Worm (Caenorhabditis elegans) whole organism, young adult: ENCODE measurements around the gene oma-2.

Experiments used
- B0336.3 ChIP-seq: fragments of 200-800 bp; sonication (Bioruptor generic); IDR thresholded peaks from 2 replicates; pipeline ENCODE4 v1.3.6; 2022; ENCODE audit warnings: missing genetic modification characterization, missing compliant biosample characterization
- F10E7.11 ChIP-seq: sonication (generic microtip); optimal IDR thresholded peaks from 2 replicates; lab custom pipeline; 2017; ENCODE audit warnings: mild to moderate bottlenecking, missing genetic modification characterization, moderate library complexity, missing compliant biosample characterization
- F23B12.7 ChIP-seq: sonication (generic microtip); optimal IDR thresholded peaks from 2 replicates; lab custom pipeline; 2017; ENCODE audit warnings: missing genetic modification characterization, mild to moderate bottlenecking, missing compliant biosample characterization, antibody characterized with exemption, moderate library complexity; ENCODE audit not compliant: insufficient read depth
- F33H1.4 ChIP-seq: fragments of 200-800 bp; sonication (Bioruptor generic); IDR thresholded peaks from 2 replicates; pipeline ENCODE4 v1.3.6; 2022; ENCODE audit warnings: missing genetic modification reagents, missing genetic modification characterization, missing compliant biosample characterization
- F39B2.1 ChIP-seq: fragments of 200-800 bp; sonication (Bioruptor generic); IDR thresholded peaks from 2 replicates; pipeline ENCODE4 v1.3.6; 2022; ENCODE audit warnings: missing genetic modification reagents, missing genetic modification characterization, missing compliant biosample characterization
- F55B11.4 ChIP-seq: sonication (generic microtip); optimal IDR thresholded peaks from 2 replicates; lab custom pipeline; 2016; ENCODE audit warnings: missing compliant biosample characterization, missing genetic modification characterization, borderline replicate concordance; ENCODE audit not compliant: insufficient read depth
- Y53G8AR.9 ChIP-seq: fragments of 200-800 bp; sonication (Bioruptor generic); conservative IDR thresholded peaks from 2 replicates; pipeline ENCODE4 v1.3.6; 2022; ENCODE audit warnings: missing genetic modification reagents, missing genetic modification characterization, missing compliant biosample characterization
- Y79H2A.3 ChIP-seq: fragments of 200-800 bp; sonication (Bioruptor generic); conservative IDR thresholded peaks from 2 replicates; pipeline ENCODE4 v1.3.6; 2022; ENCODE audit warnings: missing genetic modification reagents, missing genetic modification characterization, missing compliant biosample characterization
- akir-1 ChIP-seq: fragments of 200-800 bp; sonication (Bioruptor generic); optimal IDR thresholded peaks from 2 replicates; lab custom pipeline; 2018; ENCODE audit warnings: mild to moderate bottlenecking, missing genetic modification characterization, moderate library complexity, missing compliant biosample characterization
- aptf-2 ChIP-seq: fragments of 200-800 bp; sonication (Bioruptor generic); conservative IDR thresholded peaks from 2 replicates; pipeline ENCODE4 v1.3.6; 2022; ENCODE audit warnings: missing genetic modification reagents, missing genetic modification characterization, missing compliant biosample characterization
- aptf-3 ChIP-seq: fragments of 200-800 bp; sonication (Bioruptor generic); IDR thresholded peaks from 2 replicates; pipeline ENCODE4 v1.3.6; 2022; ENCODE audit warnings: missing genetic modification characterization, missing compliant biosample characterization
- attf-6 ChIP-seq: fragments of 200-800 bp; sonication (Bioruptor generic); IDR thresholded peaks from 2 replicates; pipeline ENCODE4 v1.3.6; 2022; ENCODE audit warnings: missing genetic modification reagents, missing genetic modification characterization, missing compliant biosample characterization
- bed-1 ChIP-seq: fragments of 200-800 bp; sonication (Bioruptor generic); IDR thresholded peaks from 2 replicates; pipeline ENCODE4 v1.3.6; 2022; ENCODE audit warnings: missing genetic modification reagents, missing genetic modification characterization, missing compliant biosample characterization
- ceh-40 ChIP-seq: fragments of 200-800 bp; sonication (Bioruptor generic); IDR thresholded peaks from 2 replicates; pipeline ENCODE4 v1.3.6; 2022; ENCODE audit warnings: missing genetic modification characterization, missing compliant biosample characterization
- die-1 ChIP-seq: sonication (generic microtip); optimal IDR thresholded peaks from 2 replicates; lab custom pipeline; 2016; ENCODE audit warnings: missing genotype, mild to moderate bottlenecking, missing genetic modification characterization, missing compliant biosample characterization
- dox-1 ChIP-seq: fragments of 200-800 bp; sonication (Bioruptor generic); IDR thresholded peaks from 2 replicates; pipeline ENCODE4 v1.3.6; 2022; ENCODE audit warnings: missing genetic modification reagents, missing genetic modification characterization, missing compliant biosample characterization
- egl-18 ChIP-seq: fragments of 200-800 bp; sonication (Bioruptor generic); IDR thresholded peaks from 2 replicates; pipeline ENCODE4 v1.3.6; 2022; ENCODE audit warnings: missing genetic modification reagents, missing genetic modification characterization, missing compliant biosample characterization
- egl-44 ChIP-seq: fragments of 200-800 bp; sonication (Bioruptor generic); IDR thresholded peaks from 2 replicates; pipeline ENCODE4 v1.3.6; 2022; ENCODE audit warnings: missing genetic modification reagents, missing genetic modification characterization, missing compliant biosample characterization
- egrh-3 ChIP-seq: fragments of 200-800 bp; sonication (Bioruptor generic); IDR thresholded peaks from 2 replicates; pipeline ENCODE4 v1.3.6; 2022; ENCODE audit warnings: missing genetic modification reagents, missing genetic modification characterization, missing compliant biosample characterization
- gei-17 ChIP-seq: fragments of 200-800 bp; sonication (Bioruptor generic); optimal IDR thresholded peaks from 2 replicates; lab custom pipeline; 2018; ENCODE audit warnings: mild to moderate bottlenecking, missing genetic modification characterization, missing compliant biosample characterization
- him-1 ChIP-seq: sonication (generic microtip); optimal IDR thresholded peaks from 2 replicates; lab custom pipeline; 2016; ENCODE audit warnings: missing genotype, missing genetic modification reagents, missing genetic modification characterization, missing compliant biosample characterization
- hlh-26 ChIP-seq: fragments of 200-800 bp; sonication (Bioruptor generic); conservative IDR thresholded peaks from 2 replicates; pipeline ENCODE4 v1.3.6; 2022; ENCODE audit warnings: missing genetic modification reagents, missing genetic modification characterization, missing compliant biosample characterization
- let-526 ChIP-seq: fragments of 200-800 bp; sonication (Bioruptor generic); IDR thresholded peaks from 2 replicates; pipeline ENCODE4 v1.3.6; 2022; ENCODE audit warnings: missing genetic modification reagents, missing genetic modification characterization, missing compliant biosample characterization
- let-607 ChIP-seq, 2 experiments: fragments of 200-800 bp in 1 of 2; sonication (Bioruptor generic) in 1 of 2; sonication (generic microtip) in 1 of 2; optimal IDR thresholded peaks; 2 replicates each; lab custom pipeline; 2016 to 2018; ENCODE audit warnings: mild to moderate bottlenecking in 2 of 2, missing compliant biosample characterization in 2 of 2, missing genetic modification characterization in 2 of 2, moderate library complexity in 2 of 2, missing genotype in 1 of 2
- mcd-1 ChIP-seq: fragments of 200-800 bp; sonication (Bioruptor generic); IDR thresholded peaks from 2 replicates; pipeline ENCODE4 v1.3.6; 2022; ENCODE audit warnings: missing genetic modification reagents, missing genetic modification characterization, missing compliant biosample characterization
- nfyb-1 ChIP-seq: fragments of 200-800 bp; sonication (Bioruptor generic); IDR thresholded peaks from 2 replicates; pipeline ENCODE4 v1.3.6; 2022; ENCODE audit warnings: missing genetic modification reagents, missing genetic modification characterization, missing compliant biosample characterization
- nhr-27 ChIP-seq: fragments of 200-800 bp; sonication (Bioruptor generic); optimal IDR thresholded peaks from 2 replicates; lab custom pipeline; 2018; ENCODE audit warnings: mild to moderate bottlenecking, missing genetic modification characterization, moderate library complexity, missing compliant biosample characterization
- nhr-90 ChIP-seq: sonication (generic microtip); optimal IDR thresholded peaks from 2 replicates; lab custom pipeline; 2016; ENCODE audit warnings: missing genotype, mild to moderate bottlenecking, missing genetic modification characterization, missing compliant biosample characterization
- rpc-1 ChIP-seq, 2 experiments: fragments of 150-350 bp in 1 of 2; sonication (generic microtip) in 1 of 2; optimal IDR thresholded peaks; 2 replicates each; lab custom pipeline; 2014 to 2018; ENCODE audit warnings: missing biosample characterization in 1 of 2, missing genetic modification characterization in 1 of 2, missing genetic modification reagents in 1 of 2, missing genotype in 1 of 2
- somi-1 ChIP-seq: fragments of 200-800 bp; sonication (Bioruptor generic); optimal IDR thresholded peaks from 2 replicates; lab custom pipeline; 2018; ENCODE audit warnings: mild to moderate bottlenecking, missing genetic modification characterization, missing compliant biosample characterization
- sptf-2 ChIP-seq: fragments of 200-800 bp; sonication (Bioruptor generic); optimal IDR thresholded peaks from 2 replicates; lab custom pipeline; 2018; ENCODE audit warnings: mild to moderate bottlenecking, missing genetic modification characterization, missing compliant biosample characterization
- tlf-1 ChIP-seq: fragments of 200-800 bp; sonication (Bioruptor generic); optimal IDR thresholded peaks from 2 replicates; lab custom pipeline; 2018; ENCODE audit warnings: mild to moderate bottlenecking, missing genetic modification characterization, missing compliant biosample characterization
- unc-62 ChIP-seq: fragments of 150-350 bp; optimal IDR thresholded peaks from 2 replicates; lab custom pipeline; 2014; ENCODE audit warnings: missing biosample characterization, missing genetic modification reagents, missing genetic modification characterization
- ztf-18 ChIP-seq: sonication (generic microtip); optimal IDR thresholded peaks from 2 replicates; lab custom pipeline; 2016; ENCODE audit warnings: missing genotype, mild to moderate bottlenecking, missing genetic modification characterization, missing compliant biosample characterization
- ztf-25 ChIP-seq: fragments of 200-800 bp; sonication (Bioruptor generic); IDR thresholded peaks from 2 replicates; pipeline ENCODE4 v1.3.6; 2022; ENCODE audit warnings: missing genetic modification reagents, missing genetic modification characterization, missing compliant biosample characterization
- ztf-26 ChIP-seq: sonication (generic microtip); optimal IDR thresholded peaks from 2 replicates; lab custom pipeline; 2017; ENCODE audit warnings: missing genetic modification characterization, missing compliant biosample characterization

The oma-2 gene

ce11 chrV:8067800-8068199, 38.6 kb downstream of the oma-2 start, which contains the start of gene str-140:
Gene str-140, minus strand, starts transcription at chrV:8067900.
- TF ChIP-seq B0336.3 (GFP tag; lab: Robert Waterston, UW) (no peak), him-1 (tag; lab: Kevin White, UChicago) (no peak), let-526 (GFP tag; lab: Robert Waterston, UW) (no peak), ztf-25 (GFP tag; lab: Robert Waterston, UW) (no peak), egl-18 (GFP tag; lab: Robert Waterston, UW) (no peak), nhr-27 (tag; lab: Kevin White, UChicago) (no peak), F39B2.1 (GFP tag; lab: Robert Waterston, UW) (no peak), aptf-2 (GFP tag; lab: Robert Waterston, UW) (no peak), tlf-1 (GFP tag; lab: Kevin White, UChicago) (no peak)

- TF ChIP-seq egrh-3 (GFP tag; lab: Robert Waterston, UW) (no peak), ztf-18 (tag; lab: Kevin White, UChicago) (no peak), F55B11.4 (tag; lab: Kevin White, UChicago) (no peak), egl-44 (GFP tag; lab: Robert Waterston, UW) (no peak), ztf-26 (no peak), egl-18 (GFP tag; lab: Robert Waterston, UW) (no peak), nfyb-1 (GFP tag; lab: Robert Waterston, UW) (no peak)
Observed at ce11 chrV:8069637-8070036, 40.4 kb downstream of the oma-2 start, which contains the start of gene str-143. Gene str-143, minus strand, starts transcription at chrV:8069737.

ce11 chrV:8072047-8072446, 42.8 kb downstream of the oma-2 start, which contains the start of gene str-144:
Gene str-144, minus strand, starts transcription at chrV:8072147.
- TF ChIP-seq sptf-2 (GFP tag; lab: Kevin White, UChicago): no peak
- TF ChIP-seq somi-1 (GFP tag; lab: Kevin White, UChicago): no peak
- no peak for TF ChIP-seq die-1 (tag; lab: Kevin White, UChicago)
- TF ChIP-seq attf-6 (GFP tag; lab: Robert Waterston, UW): no peak
- TF ChIP-seq tlf-1 (GFP tag; lab: Kevin White, UChicago): no peak
- TF ChIP-seq bed-1 (GFP tag; lab: Robert Waterston, UW): no peak
- TF ChIP-seq Y53G8AR.9 (GFP tag; lab: Robert Waterston, UW): no peak
- no peak for TF ChIP-seq nhr-90 (tag; lab: Kevin White, UChicago)
- no peak for TF ChIP-seq gei-17 (GFP tag; lab: Kevin White, UChicago)

ce11 chrV:8073162-8073561, 43.9 kb downstream of the oma-2 start:
- TF ChIP-seq F10E7.11 (tag; lab: Kevin White, UChicago) (no peak), let-607 (tag; optimal IDR thresholded peaks at IDR 0.05; lab: Kevin White, UChicago) (no peak), somi-1 (GFP tag; lab: Kevin White, UChicago) (peak; percentile 15)

ce11 chrV:8075712-8076111, 46.5 kb downstream of the oma-2 start, which contains the start of gene catp-3:
Gene catp-3, plus strand, starts transcription at chrV:8076012.
- TF ChIP-seq attf-6 (GFP tag; lab: Robert Waterston, UW): no peak
- no peak for TF ChIP-seq nfyb-1 (GFP tag; lab: Robert Waterston, UW)
- no peak for TF ChIP-seq him-1 (tag; lab: Kevin White, UChicago)
- TF ChIP-seq Y79H2A.3: no peak
- no peak for TF ChIP-seq aptf-3 (GFP tag; lab: Robert Waterston, UW)
- no peak for TF ChIP-seq somi-1 (GFP tag; lab: Kevin White, UChicago)
- TF ChIP-seq F23B12.7: no peak
- no peak for TF ChIP-seq Y53G8AR.9 (GFP tag; lab: Robert Waterston, UW)
- no peak for TF ChIP-seq ztf-26
- TF ChIP-seq ceh-40 (GFP tag; lab: Robert Waterston, UW): no peak
- TF ChIP-seq akir-1 (GFP tag; lab: Kevin White, UChicago): no peak
- TF ChIP-seq unc-62 (GFP tag; lab: Kevin White, UChicago): no peak
- TF ChIP-seq rpc-1 (optimal IDR thresholded peaks at IDR 0.05; lab: Kevin White, UChicago): no peak
- TF ChIP-seq rpc-1 (tag; optimal IDR thresholded peaks at IDR 0.05; lab: Kevin White, UChicago): no peak
- TF ChIP-seq dox-1 (GFP tag; lab: Robert Waterston, UW): no peak
- TF ChIP-seq hlh-26 (GFP tag; lab: Robert Waterston, UW): no peak
- no peak for TF ChIP-seq mcd-1
- no peak for TF ChIP-seq F33H1.4 (GFP tag; lab: Robert Waterston, UW)
